Worm (Caenorhabditis elegans) whole organism, midembryonic: ENCODE results near the gene T22F3.11.
A peak's percentile ranks its signal among the peaks of the same experiment; 100 is the strongest.
"Not testable (repeated sequence)": the region's sequence is repeated elsewhere in the genome, so short reads cannot be mapped to it uniquely, and the experiment has no call there.

Source experiments
- T22C8.4 ChIP-seq: fragments of 200-800 bp; sonication (Bioruptor generic); IDR thresholded peaks from 2 replicates; pipeline ENCODE4 v1.3.6; 2022; ENCODE audit warnings: missing genetic modification characterization, missing compliant biosample characterization
- cog-1 ChIP-seq: sonication (generic microtip); optimal IDR thresholded peaks from 2 replicates; lab custom pipeline; 2016; ENCODE audit warnings: missing genetic modification characterization, missing compliant biosample characterization
- flt-1 ChIP-seq: fragments of 200-800 bp; sonication (Bioruptor generic); IDR thresholded peaks from 2 replicates; pipeline ENCODE4 v1.3.6; 2022; ENCODE audit warnings: missing genetic modification characterization, missing compliant biosample characterization
- klf-2 ChIP-seq: fragments of 200-800 bp; sonication (Bioruptor generic); conservative IDR thresholded peaks from 2 replicates; pipeline ENCODE4 v1.3.6; 2022; ENCODE audit warnings: missing genetic modification reagents, missing genetic modification characterization, missing compliant biosample characterization
- med-1 ChIP-seq: sonication (generic microtip); optimal IDR thresholded peaks from 2 replicates; lab custom pipeline; 2017; ENCODE audit warnings: missing genetic modification characterization, mild to moderate bottlenecking, missing compliant biosample characterization, antibody characterized with exemption, missing genetic modification reagents; ENCODE audit not compliant: insufficient read depth
- ref-1 ChIP-seq: fragments of 200-800 bp; sonication (Bioruptor generic); conservative IDR thresholded peaks from 2 replicates; pipeline ENCODE4 v1.3.6; 2022; ENCODE audit warnings: missing genetic modification reagents, missing genetic modification characterization, missing compliant biosample characterization
- tab-1 ChIP-seq: fragments of 200-800 bp; sonication (Bioruptor generic); IDR thresholded peaks from 2 replicates; pipeline ENCODE4 v1.3.6; 2022; ENCODE audit warnings: missing genetic modification characterization, missing compliant biosample characterization
- ztf-23 ChIP-seq: fragments of 200-800 bp; sonication (Bioruptor generic); IDR thresholded peaks from 2 replicates; pipeline ENCODE4 v1.3.6; 2022; ENCODE audit warnings: missing genetic modification reagents, missing genetic modification characterization, missing compliant biosample characterization
- ztf-29 ChIP-seq: fragments of 200-800 bp; sonication (Bioruptor generic); IDR thresholded peaks from 2 replicates; pipeline ENCODE4 v1.3.6; 2022; ENCODE audit warnings: missing genetic modification reagents, missing genetic modification characterization, missing compliant biosample characterization

The T22F3.11 gene

DNA sequence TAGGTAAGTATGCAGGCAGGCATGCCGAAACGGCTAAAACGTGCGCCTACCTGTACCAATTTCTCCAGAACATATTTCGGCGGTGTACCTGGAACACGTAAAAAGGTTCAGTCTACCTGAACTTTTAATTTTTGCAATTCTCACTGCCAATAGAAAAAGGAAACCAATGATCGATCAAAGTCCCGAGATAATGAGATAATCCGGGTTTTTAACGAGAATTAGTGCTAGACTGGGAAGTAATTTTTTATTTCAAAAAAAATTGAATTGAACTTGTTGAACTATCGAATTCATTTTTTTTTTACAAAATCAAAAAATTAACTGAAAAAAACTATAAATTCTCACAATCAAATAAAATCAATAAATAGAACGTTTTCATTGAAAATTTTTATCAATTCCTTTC, 13.8 kb downstream of the T22F3.11 start, which contains the start of gene T22F3.7:
TSS of gene T22F3.7 (minus strand) at position 101 of the 400 bp plus-strand sequence.
- TF ChIP-seq klf-2 (GFP tag; lab: Robert Waterston, UW), result no peak

DNA sequence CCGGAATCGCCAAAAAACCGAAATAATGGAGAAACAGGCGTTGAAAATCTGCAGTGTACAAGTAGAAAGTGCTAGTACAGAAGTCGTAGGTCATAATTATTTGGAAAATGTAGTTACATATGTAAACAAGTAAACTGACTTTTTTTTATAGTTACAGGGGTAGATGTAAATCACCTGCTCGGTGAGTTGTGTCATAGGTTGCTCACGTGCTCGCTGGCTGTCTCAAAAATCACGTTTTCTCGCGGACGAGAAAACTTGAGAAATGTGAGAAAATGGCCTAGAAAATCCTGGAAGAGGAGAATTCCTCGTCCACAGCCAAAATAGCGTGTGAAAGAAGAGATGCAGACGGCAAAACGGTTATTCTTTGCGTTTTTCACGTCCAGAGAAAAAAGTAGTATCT, 17.3 kb downstream of the T22F3.11 start, which contains the start of gene srh-212:
TSS of gene srh-212 (minus strand) at position 101 of the 400 bp plus-strand sequence.
- not testable (repeated sequence) for TF ChIP-seq ztf-23 (GFP tag; lab: Robert Waterston, UW); cog-1; ref-1 (GFP tag; lab: Robert Waterston, UW)

DNA sequence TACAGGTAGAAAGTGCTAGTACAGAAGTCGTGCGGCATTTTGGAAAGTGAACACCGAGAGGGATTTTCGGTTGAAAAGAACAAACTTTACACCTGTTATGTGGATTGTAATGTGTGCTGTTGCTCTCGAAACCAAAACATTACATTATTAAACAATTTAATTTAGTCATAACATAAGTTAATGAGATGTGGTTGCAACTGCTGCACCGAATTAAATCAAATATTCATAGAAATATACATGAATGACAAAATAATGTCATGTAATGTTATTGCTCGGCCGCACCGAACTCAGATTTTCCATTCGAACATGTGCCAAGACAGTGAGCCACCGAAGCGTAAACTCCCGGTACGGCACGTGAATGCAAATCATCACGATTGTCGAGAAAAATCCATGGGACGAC, 19.4 kb downstream of the T22F3.11 start, which contains the start of gene srh-213:
TSS of gene srh-213 (minus strand) at position 101 of the 400 bp plus-strand sequence.
- TF ChIP-seq tab-1 (GFP tag; lab: Robert Waterston, UW) (no peak), cog-1 (no peak), T22C8.4 (GFP tag; lab: Robert Waterston, UW) (no peak), ref-1 (GFP tag; lab: Robert Waterston, UW) (no peak), ztf-23 (GFP tag; lab: Robert Waterston, UW) (no peak), flt-1 (GFP tag; lab: Robert Waterston, UW) (no peak), klf-2 (GFP tag; lab: Robert Waterston, UW) (no peak), med-1 (GFP tag; lab: Kevin White, UChicago) (no peak), ztf-29 (GFP tag; lab: Robert Waterston, UW) (no peak)

DNA sequence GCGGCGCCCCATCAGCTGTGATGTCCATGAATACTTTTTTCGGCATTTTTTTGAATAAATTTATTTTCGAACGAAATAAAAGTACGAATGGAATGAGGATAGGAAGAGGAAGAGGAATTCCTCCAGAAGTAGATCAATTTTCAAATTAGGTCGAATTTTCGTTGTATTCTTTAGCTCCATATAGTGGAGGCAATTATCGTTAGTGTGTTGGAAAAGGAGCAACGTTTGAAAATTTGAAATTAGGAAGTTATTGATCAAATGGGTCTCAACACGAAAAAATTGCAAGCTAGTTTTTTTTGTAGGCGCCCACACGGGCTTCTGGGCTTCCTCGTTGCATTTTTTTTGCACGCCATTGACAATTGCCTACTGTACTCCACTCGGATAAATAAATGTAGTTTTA, 22.3 kb downstream of the T22F3.11 start, which contains the start of gene T22F3.12:
TSS of gene T22F3.12 (minus strand) at position 101 of the 400 bp plus-strand sequence.
- TF ChIP-seq med-1 (GFP tag; lab: Kevin White, UChicago) (no peak), ztf-23 (GFP tag; lab: Robert Waterston, UW) (no peak), cog-1 (no peak), ref-1 (GFP tag; lab: Robert Waterston, UW) (no peak), tab-1 (GFP tag; lab: Robert Waterston, UW) (no peak), T22C8.4 (GFP tag; lab: Robert Waterston, UW) (no peak), klf-2 (GFP tag; lab: Robert Waterston, UW) (no peak), flt-1 (GFP tag; lab: Robert Waterston, UW) (no peak), ztf-29 (GFP tag; lab: Robert Waterston, UW) (no peak)

DNA sequence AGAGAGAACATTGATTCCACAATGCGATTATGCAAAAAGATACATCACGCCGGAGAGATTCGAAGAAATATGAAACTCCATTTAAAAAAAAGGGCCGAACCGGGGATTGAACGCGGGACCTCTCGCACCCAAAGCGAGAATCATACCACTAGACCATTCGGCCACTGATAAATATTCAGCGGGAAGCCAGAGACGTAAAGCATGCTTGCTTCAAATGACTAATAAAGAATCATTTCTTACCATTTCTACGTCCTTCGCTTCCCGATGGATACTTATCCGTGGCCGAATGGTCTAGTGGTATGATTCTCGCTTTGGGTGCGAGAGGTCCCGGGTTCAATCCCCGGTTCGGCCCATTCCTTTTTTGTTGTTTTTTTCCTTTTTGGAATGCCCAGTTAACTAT, 26.1 kb downstream of the T22F3.11 start:
- TF ChIP-seq tab-1 (GFP tag; lab: Robert Waterston, UW) (no peak), flt-1 (GFP tag; lab: Robert Waterston, UW) (no peak), ztf-23 (GFP tag; lab: Robert Waterston, UW) (no peak), ref-1 (GFP tag; lab: Robert Waterston, UW) (no peak), klf-2 (GFP tag; lab: Robert Waterston, UW) (no peak), med-1 (GFP tag; lab: Kevin White, UChicago) (no peak), cog-1 (no peak), T22C8.4 (GFP tag; lab: Robert Waterston, UW) (no peak), ztf-29 (GFP tag; lab: Robert Waterston, UW) (no peak)

DNA sequence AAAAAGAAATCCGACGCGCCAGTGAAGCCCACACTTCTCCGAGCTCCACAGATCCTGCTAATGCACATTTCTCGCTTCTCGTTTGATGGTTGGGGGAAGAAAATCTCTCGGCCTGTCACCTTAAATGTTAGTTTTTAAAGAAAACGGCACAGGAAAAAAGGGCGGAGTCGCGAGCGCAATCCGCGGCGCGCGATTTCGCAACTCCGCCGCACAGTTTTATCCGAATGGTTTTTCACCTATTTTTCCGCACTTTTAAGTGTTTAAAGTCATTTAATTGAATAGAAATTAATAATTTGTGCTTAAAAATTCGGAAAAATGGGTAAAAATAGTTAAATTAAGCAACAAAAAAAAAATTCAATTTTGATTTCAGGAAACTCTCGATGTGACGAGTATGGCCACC, 26.7 kb downstream of the T22F3.11 start:
- 0 out of 2 replicates have a peak, but pooled peaks have one; percentile 15 for TF ChIP-seq T22C8.4 (GFP tag; lab: Robert Waterston, UW)
- 0 out of 2 replicates have a peak, but pooled peaks have one; percentile 57 for TF ChIP-seq klf-2 (GFP tag; lab: Robert Waterston, UW)
- TF ChIP-seq ztf-23 (GFP tag; lab: Robert Waterston, UW), result peak; percentile 76
- TF ChIP-seq ztf-29 (GFP tag; lab: Robert Waterston, UW), result peak; percentile 49; the same call in 1 of the 2 replicates
- no peak for TF ChIP-seq ref-1 (GFP tag; lab: Robert Waterston, UW)
- TF ChIP-seq flt-1 (GFP tag; lab: Robert Waterston, UW), result peak; percentile 74
- no peak for TF ChIP-seq cog-1
- TF ChIP-seq tab-1 (GFP tag; lab: Robert Waterston, UW), result peak; percentile 81; the same call in 1 of the 2 replicates
- peak; percentile 66 for TF ChIP-seq med-1 (GFP tag; lab: Kevin White, UChicago)

DNA sequence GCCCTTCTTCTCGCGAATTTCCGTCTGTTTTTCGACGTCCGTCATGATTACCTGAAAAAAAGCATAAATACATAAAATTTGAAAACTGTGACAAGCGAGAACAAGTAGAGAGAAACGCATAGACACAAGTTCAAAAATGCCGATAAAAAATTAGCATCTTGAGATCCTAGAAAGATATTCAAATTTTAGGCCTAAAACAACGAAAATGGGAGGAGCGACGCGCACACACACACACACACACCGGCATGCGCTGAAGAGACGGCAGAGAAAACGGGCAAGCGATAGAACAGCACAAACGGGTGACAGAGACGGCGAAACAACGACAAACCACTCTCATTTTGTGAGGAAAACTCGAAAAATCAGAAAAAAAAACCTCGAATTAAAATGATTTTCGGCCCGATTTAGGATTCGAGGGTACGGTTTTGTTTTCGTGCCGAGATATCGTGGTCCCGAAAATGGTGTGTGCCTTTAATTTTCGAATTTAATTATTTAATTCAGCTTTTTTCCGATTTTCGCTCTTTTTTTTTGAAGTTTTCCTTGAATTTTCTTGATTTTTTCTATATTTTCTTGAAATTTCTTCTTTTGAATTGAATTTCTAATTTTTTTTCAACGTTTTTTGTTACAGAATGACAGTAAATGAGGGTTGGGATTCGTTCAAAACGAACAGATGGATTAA, 28.2 kb downstream of the T22F3.11 start, which contains the start of the genes rpl-11.1 and T22F3.2:
TSS of gene rpl-11.1 (minus strand) at position 51 of the 676 bp plus-strand sequence.
TSS of gene T22F3.2 (plus strand) at position 626 of the 676 bp plus-strand sequence.
- TF ChIP-seq ztf-23 (GFP tag; lab: Robert Waterston, UW) (no peak), med-1 (GFP tag; lab: Kevin White, UChicago) (no peak), T22C8.4 (GFP tag; lab: Robert Waterston, UW) (no peak), tab-1 (GFP tag; lab: Robert Waterston, UW) (no peak), klf-2 (GFP tag; lab: Robert Waterston, UW) (no peak), flt-1 (GFP tag; lab: Robert Waterston, UW) (no peak), ref-1 (GFP tag; lab: Robert Waterston, UW) (no peak), cog-1 (no peak), ztf-29 (GFP tag; lab: Robert Waterston, UW) (no peak)

DNA sequence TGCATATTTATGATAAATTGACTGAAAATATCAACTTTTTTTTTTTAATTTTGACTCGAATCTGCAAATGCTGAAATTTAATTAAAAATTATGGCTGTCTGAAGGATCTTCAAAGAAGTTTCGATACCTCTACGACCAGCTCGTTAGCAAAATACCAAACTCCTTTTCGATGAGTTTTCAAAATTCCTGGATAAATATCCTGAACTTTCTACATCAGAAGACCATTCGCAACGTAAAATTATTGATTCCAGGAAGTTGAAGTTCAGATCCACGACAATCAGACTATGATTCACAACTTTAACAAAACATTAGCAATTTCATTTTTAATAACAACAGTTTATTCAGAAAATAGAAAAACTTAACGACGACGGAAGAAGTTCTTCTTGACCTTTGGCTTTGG, 29.3 kb downstream of the T22F3.11 start:
- TF ChIP-seq cog-1, result no peak
- no peak for TF ChIP-seq ref-1 (GFP tag; lab: Robert Waterston, UW)
- no peak for TF ChIP-seq ztf-29 (GFP tag; lab: Robert Waterston, UW)
- TF ChIP-seq klf-2 (GFP tag; lab: Robert Waterston, UW), result no peak
- TF ChIP-seq med-1 (GFP tag; lab: Kevin White, UChicago), result no peak
- no peak for TF ChIP-seq ztf-23 (GFP tag; lab: Robert Waterston, UW)
- no peak for TF ChIP-seq T22C8.4 (GFP tag; lab: Robert Waterston, UW)
- no peak for TF ChIP-seq tab-1 (GFP tag; lab: Robert Waterston, UW)
- TF ChIP-seq flt-1 (GFP tag; lab: Robert Waterston, UW), result no peak

DNA sequence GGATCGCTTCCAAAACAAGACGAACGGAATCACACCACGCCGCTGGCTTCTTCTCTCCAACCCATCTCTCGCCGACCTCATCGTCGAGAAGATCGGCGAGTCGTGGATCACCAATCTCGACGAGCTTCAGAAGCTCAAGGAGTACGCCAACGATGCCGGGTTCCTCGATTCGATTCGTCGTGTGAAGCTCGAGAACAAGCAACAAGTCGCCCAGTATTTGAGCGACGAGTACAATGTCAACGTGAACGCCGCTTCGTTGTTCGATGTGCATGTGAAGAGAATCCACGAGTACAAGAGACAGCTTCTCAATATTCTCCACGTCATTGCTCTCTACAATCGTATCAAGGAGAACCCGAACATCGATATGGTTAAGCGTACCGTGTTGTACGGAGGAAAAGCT, 30.7 kb downstream of the T22F3.11 start:
- TF ChIP-seq ztf-23 (GFP tag; lab: Robert Waterston, UW), result no peak
- no peak for TF ChIP-seq T22C8.4 (GFP tag; lab: Robert Waterston, UW)
- no peak for TF ChIP-seq ref-1 (GFP tag; lab: Robert Waterston, UW)
